Worm (Caenorhabditis elegans): Measurements from ENCODE around the gene tsp-12.

ce11 chrIV:10148938-10149337 lies 1.5 kb downstream of the tsp-12 start, which contains the start of gene pigs-1:
- no peak for TF ChIP-seq dve-1 (tag; optimal IDR thresholded peaks at IDR 0.05)
- no peak for TF ChIP-seq ttx-3 (tag; optimal IDR thresholded peaks at IDR 0.05)

All from whole organism, late embryonic.